Fruit fly (Drosophila melanogaster): ENCODE data around the gene CG10445.

The CG10445 gene

DNA sequence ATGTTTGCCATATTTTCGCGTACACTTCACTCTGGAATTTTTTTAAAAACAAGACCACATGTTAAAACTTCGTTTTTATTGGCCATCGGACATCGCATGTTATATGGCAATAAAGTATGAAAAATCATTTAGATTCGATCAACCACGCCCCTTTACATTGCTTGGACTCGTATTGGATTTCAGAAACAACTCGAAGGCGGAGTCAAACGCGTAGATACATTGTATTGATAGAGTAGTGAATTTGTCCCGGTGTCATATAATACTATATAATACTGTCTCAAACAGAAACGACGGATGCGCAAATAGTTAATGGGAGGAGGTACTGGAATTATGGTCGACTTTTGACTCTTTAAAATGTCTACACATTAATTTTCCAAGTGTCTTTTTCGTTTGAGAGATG, 41.2 kb upstream of the CG10445 start:
- TF ChIP-seq woc (GFP tag; optimal IDR thresholded peaks at IDR 0.05) (no peak), Hr83 (GFP tag; optimal IDR thresholded peaks at IDR 0.05; ENCODE audit: poor library complexity, severe bottlenecking) (no peak), CG32264 (GFP tag; optimal IDR thresholded peaks at IDR 0.05) (no peak), dsf (GFP tag; optimal IDR thresholded peaks at IDR 0.05; ENCODE audit: borderline replicate concordance) (no peak), Sp1 (GFP tag; optimal IDR thresholded peaks at IDR 0.05) (no peak), dmrt93B (GFP tag; optimal IDR thresholded peaks at IDR 0.05) (no peak), Myc (optimal IDR thresholded peaks at IDR 0.05) (no peak), Hnf4 (GFP tag; optimal IDR thresholded peaks at IDR 0.05) (no peak), HLH106 (tag; optimal IDR thresholded peaks at IDR 0.05) (no peak), CrebA (GFP tag; optimal IDR thresholded peaks at IDR 0.05; ENCODE audit: borderline replicate concordance) (no peak), pan (optimal IDR thresholded peaks at IDR 0.05) (no peak), usp (GFP tag; optimal IDR thresholded peaks at IDR 0.05) (no peak), foxo (GFP tag; optimal IDR thresholded peaks at IDR 0.05) (no peak), Abd-B (GFP tag; optimal IDR thresholded peaks at IDR 0.05) (no peak), sage (GFP tag; optimal IDR thresholded peaks at IDR 0.05) (no peak)

DNA sequence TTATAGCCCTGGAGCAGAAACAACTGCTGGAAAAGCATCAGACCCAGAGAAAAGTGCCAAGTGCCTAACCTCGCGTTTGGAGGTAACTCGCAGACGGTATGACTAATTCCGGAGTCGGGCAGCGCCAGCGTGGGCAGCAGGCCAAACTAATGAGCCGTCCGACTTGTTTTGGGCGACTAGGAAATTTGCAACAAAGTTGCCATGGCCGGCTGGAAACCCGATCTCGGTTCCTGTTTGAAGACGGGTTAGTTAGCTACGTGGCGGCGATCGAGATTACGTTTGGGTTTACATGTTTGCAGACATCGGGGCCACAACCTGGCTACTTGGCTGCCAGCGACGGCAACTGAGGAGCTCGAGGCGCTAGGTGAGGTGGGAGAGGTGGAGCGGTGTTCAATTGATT, 36.9 kb upstream of the CG10445 start:
- TF ChIP-seq ey (GFP tag; optimal IDR thresholded peaks at IDR 0.05) (no peak), CrebA (GFP tag; optimal IDR thresholded peaks at IDR 0.05; ENCODE audit: borderline replicate concordance) (no peak), Dif (GFP tag; optimal IDR thresholded peaks at IDR 0.05; ENCODE audit: partially characterized antibody) (no peak), brk (GFP tag; optimal IDR thresholded peaks at IDR 0.05) (no peak)

DNA sequence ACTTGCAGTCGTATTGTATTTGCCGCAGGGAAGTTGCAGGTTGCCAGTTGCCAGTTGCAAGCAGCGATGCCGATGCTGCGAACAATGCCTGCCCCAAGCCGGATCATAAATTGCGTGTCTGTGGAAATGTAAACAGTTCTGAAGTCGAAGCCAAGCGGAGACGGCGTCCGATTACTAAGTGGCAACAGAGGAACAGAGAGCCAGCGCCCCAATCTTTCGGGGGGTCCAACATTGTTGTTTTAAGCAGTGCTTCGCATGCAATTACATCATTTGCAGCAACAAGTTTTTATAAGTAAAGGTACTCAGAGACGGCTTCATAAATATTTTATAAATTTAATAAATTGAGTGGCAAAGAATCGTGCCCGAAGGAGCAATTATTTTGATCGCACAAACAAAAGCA, 34.4 kb upstream of the CG10445 start:
- no peak for TF ChIP-seq CG32264 (GFP tag; optimal IDR thresholded peaks at IDR 0.05)
- TF ChIP-seq pan (optimal IDR thresholded peaks at IDR 0.05): no peak
- no peak for TF ChIP-seq Dif (GFP tag; optimal IDR thresholded peaks at IDR 0.05; ENCODE audit: partially characterized antibody)
- no peak for TF ChIP-seq CG9705 (GFP tag; optimal IDR thresholded peaks at IDR 0.05)
- TF ChIP-seq OdsH (GFP tag; optimal IDR thresholded peaks at IDR 0.05): no peak
- no peak for TF ChIP-seq sage (GFP tag; optimal IDR thresholded peaks at IDR 0.05)
- TF ChIP-seq Hr78 (GFP tag; optimal IDR thresholded peaks at IDR 0.05): no peak
- no peak for TF ChIP-seq Rel (GFP tag; optimal IDR thresholded peaks at IDR 0.05)
- TF ChIP-seq Rel (tag; optimal IDR thresholded peaks at IDR 0.05): no peak
- TF ChIP-seq Abd-B (GFP tag; optimal IDR thresholded peaks at IDR 0.05): no peak
- TF ChIP-seq fru (GFP tag; optimal IDR thresholded peaks at IDR 0.05): no peak
- no peak for TF ChIP-seq HLH106 (tag; optimal IDR thresholded peaks at IDR 0.05)
- no peak for TF ChIP-seq dmrt93B (GFP tag; optimal IDR thresholded peaks at IDR 0.05)
- TF ChIP-seq N (GFP tag; optimal IDR thresholded peaks at IDR 0.05): no peak
- TF ChIP-seq brk (GFP tag; optimal IDR thresholded peaks at IDR 0.05): no peak

DNA sequence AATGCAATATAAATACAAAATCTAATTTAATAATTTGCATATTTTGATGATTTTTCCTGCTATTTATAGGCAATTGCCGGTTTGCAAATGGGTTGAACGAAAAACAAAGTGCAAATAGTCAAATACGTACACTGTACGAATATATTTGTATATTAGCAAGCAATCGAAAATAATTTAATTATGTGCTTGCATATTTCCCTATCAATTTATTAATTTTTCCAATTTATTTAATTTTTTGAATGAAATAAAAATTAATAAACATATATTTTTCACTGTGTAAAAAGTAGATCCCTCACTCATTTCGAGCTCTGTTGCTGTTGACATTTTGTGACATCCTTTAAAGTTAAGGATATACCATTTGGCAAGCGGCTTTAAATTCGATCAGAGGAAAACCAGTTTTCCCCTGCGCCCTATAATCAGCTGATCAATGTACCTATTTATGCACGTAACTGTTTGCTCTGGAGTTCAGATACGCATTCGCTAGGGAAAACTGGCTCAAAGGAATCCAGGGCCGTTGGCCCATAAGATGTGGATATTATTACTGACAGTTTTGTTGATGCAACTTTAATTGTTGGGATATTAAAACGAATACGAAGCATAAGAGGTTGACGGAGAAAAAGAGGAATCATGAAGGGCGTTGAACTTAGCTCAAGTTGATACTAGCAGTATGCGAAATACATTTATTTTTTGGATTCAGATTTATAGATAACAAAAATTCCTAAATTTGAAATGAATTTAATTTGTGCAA, 33.1 kb upstream of the CG10445 start:
- TF ChIP-seq lola (GFP tag; optimal IDR thresholded peaks at IDR 0.05): no peak
- TF ChIP-seq Rel (GFP tag; optimal IDR thresholded peaks at IDR 0.05): no peak
- no peak for TF ChIP-seq Rel (tag; optimal IDR thresholded peaks at IDR 0.05)
- no peak for TF ChIP-seq ey (GFP tag; optimal IDR thresholded peaks at IDR 0.05)
- TF ChIP-seq tai (GFP tag; optimal IDR thresholded peaks at IDR 0.05): no peak
- TF ChIP-seq Hnf4 (GFP tag; optimal IDR thresholded peaks at IDR 0.05): no peak
- no peak for TF ChIP-seq N (GFP tag; optimal IDR thresholded peaks at IDR 0.05)
- no peak for TF ChIP-seq dmrt93B (GFP tag; optimal IDR thresholded peaks at IDR 0.05)
- no peak for TF ChIP-seq HLH106 (tag; optimal IDR thresholded peaks at IDR 0.05)

DNA sequence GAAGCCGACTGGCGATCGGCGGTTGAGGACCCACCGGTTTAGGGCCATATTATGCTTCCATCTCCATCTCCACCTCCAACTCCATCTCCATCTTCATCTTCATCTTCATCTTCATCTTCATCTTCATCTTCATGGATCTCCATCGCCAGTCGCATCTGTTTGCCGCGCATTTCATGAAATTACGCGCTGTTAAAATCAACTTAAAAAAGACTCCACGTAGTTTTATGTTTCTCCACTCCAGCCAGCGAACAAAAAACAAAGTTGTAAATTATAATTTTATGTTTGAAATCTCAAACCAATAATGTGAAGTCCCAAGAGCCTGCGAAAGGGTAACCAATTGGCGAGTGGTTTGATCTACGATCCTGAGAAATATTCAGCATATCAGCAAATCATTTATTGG, 30.0 kb upstream of the CG10445 start:
- TF ChIP-seq CrebA (GFP tag; optimal IDR thresholded peaks at IDR 0.05; ENCODE audit: borderline replicate concordance) (no peak), foxo (GFP tag; optimal IDR thresholded peaks at IDR 0.05) (no peak), Dif (GFP tag; optimal IDR thresholded peaks at IDR 0.05; ENCODE audit: partially characterized antibody) (no peak), jim (GFP tag; optimal IDR thresholded peaks at IDR 0.05) (no peak), brk (GFP tag; optimal IDR thresholded peaks at IDR 0.05) (no peak), dl (GFP tag; optimal IDR thresholded peaks at IDR 0.05; ENCODE audit: insufficient read depth in 1 of 2, partially characterized antibody in 2 of 2) (no peak), rgr (GFP tag; optimal IDR thresholded peaks at IDR 0.05) (no peak), dsf (GFP tag; optimal IDR thresholded peaks at IDR 0.05; ENCODE audit: borderline replicate concordance) (no peak), CG32264 (GFP tag; optimal IDR thresholded peaks at IDR 0.05) (no peak), pan (optimal IDR thresholded peaks at IDR 0.05) (no peak), woc (GFP tag; optimal IDR thresholded peaks at IDR 0.05) (no peak), tai (GFP tag; optimal IDR thresholded peaks at IDR 0.05) (no peak), fru (GFP tag; optimal IDR thresholded peaks at IDR 0.05) (no peak), Hnf4 (GFP tag; optimal IDR thresholded peaks at IDR 0.05) (no peak), Sp1 (GFP tag; optimal IDR thresholded peaks at IDR 0.05) (no peak), OdsH (GFP tag; optimal IDR thresholded peaks at IDR 0.05) (no peak), psq (GFP tag; optimal IDR thresholded peaks at IDR 0.05) (no peak), h (GFP tag; optimal IDR thresholded peaks at IDR 0.05) (no peak)
